Worm (Caenorhabditis elegans): ENCODE data around the gene Y37A1B.7.

Y37A1B.7 gene

DNA sequence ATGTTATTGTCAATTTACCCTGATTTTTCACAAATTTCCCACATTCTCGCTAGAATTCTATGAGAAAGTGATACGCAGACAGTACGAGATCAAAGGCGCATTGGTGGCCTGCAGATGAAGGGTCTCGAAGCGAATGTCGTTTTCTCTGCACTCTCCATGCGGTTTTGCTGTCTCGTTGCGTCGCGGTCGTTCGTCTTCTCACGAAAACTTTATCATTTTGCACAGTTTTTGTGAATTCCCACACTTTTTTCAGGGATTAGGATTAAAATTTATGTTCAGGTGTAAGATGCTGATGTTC is 27.4 kb upstream of the Y37A1B.7 start (continued):
- TF ChIP-seq die-1 (tag; optimal IDR thresholded peaks at IDR 0.05) (no peak), somi-1 (GFP tag; optimal IDR thresholded peaks at IDR 0.05) (peak; percentile 65), T07F8.4 (tag; optimal IDR thresholded peaks at IDR 0.05) (no peak), ZK185.1 (tag; optimal IDR thresholded peaks at IDR 0.05; ENCODE audit: poor library complexity, severe bottlenecking) (peak; percentile 68), Y95B8A.8 (GFP tag; IDR thresholded peaks at IDR 0.05) (peak; percentile 66; the same call in 1 of the 2 replicates), nfyb-1 (GFP tag; IDR thresholded peaks at IDR 0.05) (peak; percentile 77; the same call in 1 of the 2 replicates), hlh-12 (tag; optimal IDR thresholded peaks at IDR 0.05) (no peak), dpl-1 (GFP tag; optimal IDR thresholded peaks at IDR 0.05) (peak; percentile 41), nhr-80 (tag; optimal IDR thresholded peaks at IDR 0.05) (peak; percentile 17), ztf-6 (GFP tag; IDR thresholded peaks at IDR 0.05) (no peak), hmg-20 (GFP tag; IDR thresholded peaks at IDR 0.05) (no peak), zim-3 (tag; optimal IDR thresholded peaks at IDR 0.05) (no peak), ztf-28 (GFP tag; IDR thresholded peaks at IDR 0.05) (0 out of 2 replicates have a peak, but pooled peaks have one; percentile 47), nhr-27 (tag; optimal IDR thresholded peaks at IDR 0.05) (peak; percentile 12), C17E4.6 (GFP tag; IDR thresholded peaks at IDR 0.05) (peak; percentile 68; the same call in 1 of the 2 replicates), ceh-100 (GFP tag; IDR thresholded peaks at IDR 0.05) (peak; percentile 39), lsl-1 (GFP tag; optimal IDR thresholded peaks at IDR 0.05) (peak; percentile 78), lin-54 (GFP tag; optimal IDR thresholded peaks at IDR 0.05) (peak; percentile 87), him-1 (tag; optimal IDR thresholded peaks at IDR 0.05) (peak; percentile 28), F52B5.7 (tag; optimal IDR thresholded peaks at IDR 0.05) (no peak), snpc-1.3 (tag; optimal IDR thresholded peaks at IDR 0.05; ENCODE audit: insufficient read depth) (peak; percentile 58), bed-2 (GFP tag; IDR thresholded peaks at IDR 0.05) (no peak), F10E7.11 (tag; optimal IDR thresholded peaks at IDR 0.05) (no peak), ztf-26 (tag; optimal IDR thresholded peaks at IDR 0.05) (no peak), aptf-3 (GFP tag; IDR thresholded peaks at IDR 0.05) (no peak), F39B2.1 (GFP tag; IDR thresholded peaks at IDR 0.05) (no peak), B0035.1 (tag; optimal IDR thresholded peaks at IDR 0.05) (no peak), tbx-9 (tag; optimal IDR thresholded peaks at IDR 0.05; ENCODE audit: borderline replicate concordance) (no peak), aptf-2 (GFP tag; conservative IDR thresholded peaks at IDR 0.05) (0 out of 2 replicates have a peak, but pooled peaks have one; percentile 18), hsf-1 (GFP tag; IDR thresholded peaks at IDR 0.05) (peak; percentile 76), hlh-26 (GFP tag; conservative IDR thresholded peaks at IDR 0.05) (no peak), C06A6.2 (GFP tag; conservative IDR thresholded peaks at IDR 0.05) (no peak), rcor-1 (GFP tag; IDR thresholded peaks at IDR 0.05) (peak; percentile 64), cebp-2 (GFP tag; IDR thresholded peaks at IDR 0.05) (no peak), nhr-90 (tag; optimal IDR thresholded peaks at IDR 0.05) (no peak), sdz-38 (tag; optimal IDR thresholded peaks at IDR 0.05) (no peak), unc-130 (GFP tag; optimal IDR thresholded peaks at IDR 0.05) (peak; percentile 76), madf-6 (GFP tag; IDR thresholded peaks at IDR 0.05) (peak; percentile 89), F33H1.4 (GFP tag; IDR thresholded peaks at IDR 0.05) (peak; percentile 98), lin-40 (tag; optimal IDR thresholded peaks at IDR 0.05) (peak; percentile 70), let-526 (GFP tag; IDR thresholded peaks at IDR 0.05) (no peak), ama-1 (optimal IDR thresholded peaks at IDR 0.05) (no peak), ama-1 (GFP tag; optimal IDR thresholded peaks at IDR 0.05) (no peak), F37B4.10 (GFP tag; IDR thresholded peaks at IDR 0.05) (no peak), attf-5 (GFP tag; optimal IDR thresholded peaks at IDR 0.05) (peak; percentile 77), sea-2 (GFP tag; IDR thresholded peaks at IDR 0.05) (no peak), F57C9.4 (tag; optimal IDR thresholded peaks at IDR 0.05) (no peak), B0019.2 (GFP tag; conservative IDR thresholded peaks at IDR 0.05) (peak; percentile 60), ets-4 (GFP tag; optimal IDR thresholded peaks at IDR 0.05) (no peak), Y56A3A.18 (GFP tag; IDR thresholded peaks at IDR 0.05) (no peak), mes-4 (tag; optimal IDR thresholded peaks at IDR 0.05) (no peak)

All from whole organism, young adult.